Worm (Caenorhabditis elegans): ENCODE results near the gene fbxa-141.

fbxa-141 gene

ce11 chrX:14466532-14466931 is 46.2 kb downstream of the fbxa-141 start, which contains the start of gene M163.21:
Gene M163.21 (plus strand): TSS chrX:14466832.
- no peak for TF ChIP-seq lin-15B (tag; optimal IDR thresholded peaks at IDR 0.05)
- TF ChIP-seq skn-1 (tag; optimal IDR thresholded peaks at IDR 0.05): no peak
- TF ChIP-seq nhr-11 (tag; optimal IDR thresholded peaks at IDR 0.05): no peak

ce11 chrX:14465593-14465992 is 47.1 kb downstream of the fbxa-141 start, which contains the start of gene M163.22:
Gene M163.22 (plus strand): TSS chrX:14465893.
- no peak for TF ChIP-seq ztf-11 (tag; optimal IDR thresholded peaks at IDR 0.05)
- no peak for TF ChIP-seq T20F7.1 (GFP tag; optimal IDR thresholded peaks at IDR 0.05)
- TF ChIP-seq zfp-3 (GFP tag; conservative IDR thresholded peaks at IDR 0.05): no peak
- no peak for TF ChIP-seq F37D6.2 (tag; optimal IDR thresholded peaks at IDR 0.05)
- TF ChIP-seq aly-2 (tag; optimal IDR thresholded peaks at IDR 0.05): no peak
- TF ChIP-seq gei-8 (GFP tag; optimal IDR thresholded peaks at IDR 0.05): no peak
- TF ChIP-seq fos-1 (tag; optimal IDR thresholded peaks at IDR 0.05): no peak
- no peak for TF ChIP-seq ZK337.2 (GFP tag; IDR thresholded peaks at IDR 0.05)
- TF ChIP-seq rbr-2 (tag; optimal IDR thresholded peaks at IDR 0.05): no peak
- TF ChIP-seq hif-1 (tag; optimal IDR thresholded peaks at IDR 0.05): no peak
- no peak for TF ChIP-seq madf-5 (GFP tag; IDR thresholded peaks at IDR 0.05)
- TF ChIP-seq daf-16 (GFP tag; optimal IDR thresholded peaks at IDR 0.05): no peak
- TF ChIP-seq daf-16 (tag; optimal IDR thresholded peaks at IDR 0.05): no peak

ce11 chrX:14464513-14464912 is 48.2 kb downstream of the fbxa-141 start, which contains the start of gene M163.7:
Gene M163.7 (plus strand): TSS chrX:14464813.
- TF ChIP-seq hif-1 (tag; optimal IDR thresholded peaks at IDR 0.05): no peak

All from whole organism, L4 larva.